Fruit fly (Drosophila melanogaster) whole organism, embryonic: Measurements from ENCODE around the gene CG15772.

Experiments
- Abd-B ChIP-seq: fragments of 200-800 bp; sonication (Bioruptor generic); optimal IDR thresholded peaks from 2 replicates; lab custom pipeline; 2018; ENCODE audit warnings: missing biosample characterization, mild to moderate bottlenecking, missing genetic modification characterization, moderate library complexity
- Adf1 ChIP-seq: fragments of 200-800 bp; sonication (Bioruptor generic); IDR thresholded peaks from 2 replicates; pipeline ENCODE4 v1.3.6; 2022; ENCODE audit warnings: missing biosample characterization, missing genetic modification characterization
- Atf6 ChIP-seq: fragments of 200-800 bp; sonication (Bioruptor generic); IDR thresholded peaks from 2 replicates; pipeline ENCODE4 v1.3.6; 2022; ENCODE audit warnings: missing biosample characterization, missing genetic modification characterization
- CG11398 ChIP-seq: fragments of 200-800 bp; sonication (Bioruptor generic); optimal IDR thresholded peaks from 2 replicates; lab custom pipeline; 2016; ENCODE audit warnings: missing biosample characterization, missing genetic modification characterization
- CG12104 ChIP-seq: fragments of 200-800 bp; sonication (Bioruptor generic); optimal IDR thresholded peaks from 3 replicates; lab custom pipeline; 2016; ENCODE audit warnings: missing biosample characterization, missing genetic modification characterization
- CG13894 ChIP-seq: fragments of 200-800 bp; sonication (Bioruptor generic); optimal IDR thresholded peaks from 3 replicates; lab custom pipeline; 2018; ENCODE audit warnings: missing biosample characterization, mild to moderate bottlenecking, missing genetic modification characterization, moderate library complexity
- CG14965 ChIP-seq: fragments of 200-800 bp; sonication (Bioruptor generic); optimal IDR thresholded peaks from 2 replicates; lab custom pipeline; 2016; ENCODE audit warnings: missing biosample characterization, missing genetic modification characterization, borderline replicate concordance
- CG15696 ChIP-seq: fragments of 200-800 bp; sonication (Bioruptor generic); optimal IDR thresholded peaks from 2 replicates; lab custom pipeline; 2019; ENCODE audit warnings: missing biosample characterization, mild to moderate bottlenecking, missing genetic modification characterization, moderate library complexity
- CG1602 ChIP-seq: fragments of 200-800 bp; sonication (Bioruptor generic); optimal IDR thresholded peaks from 3 replicates; lab custom pipeline; 2016; ENCODE audit warnings: missing biosample characterization, missing genetic modification characterization
- CG1603 ChIP-seq: fragments of 200-800 bp; sonication (Bioruptor generic); optimal IDR thresholded peaks from 2 replicates; lab custom pipeline; 2019; ENCODE audit warnings: missing biosample characterization, mild to moderate bottlenecking, missing genetic modification characterization, moderate library complexity
- CG17612 ChIP-seq: fragments of 200-800 bp; sonication (Bioruptor generic); IDR thresholded peaks from 2 replicates; pipeline ENCODE4 v1.3.6; 2022; ENCODE audit warnings: missing biosample characterization, missing genetic modification characterization
- CG1832 ChIP-seq: fragments of 200-800 bp; sonication (Bioruptor generic); optimal IDR thresholded peaks from 2 replicates; lab custom pipeline; 2017; ENCODE audit warnings: missing biosample characterization, mild to moderate bottlenecking, missing genetic modification characterization, inconsistent platforms
- CG34224 ChIP-seq: fragments of 200-800 bp; sonication (Bioruptor generic); IDR thresholded peaks from 3 replicates; pipeline ENCODE4 v1.3.6; 2022; ENCODE audit warnings: missing biosample characterization, missing genetic modification characterization; ENCODE audit not compliant: partially characterized antibody
- CG4730 ChIP-seq: fragments of 200-800 bp; sonication (Bioruptor generic); IDR thresholded peaks from 2 replicates; pipeline ENCODE4 v1.3.6; 2022; ENCODE audit warnings: missing biosample characterization, missing genetic modification characterization
- CG4820 ChIP-seq: fragments of 200-800 bp; sonication (Bioruptor generic); optimal IDR thresholded peaks from 3 replicates; lab custom pipeline; 2016; ENCODE audit warnings: missing biosample characterization, missing genetic modification characterization
- CG6272 ChIP-seq: fragments of 200-800 bp; sonication (Bioruptor generic); IDR thresholded peaks from 2 replicates; pipeline ENCODE4 v1.3.6; 2022; ENCODE audit warnings: missing biosample characterization, missing genetic modification characterization
- CG8281 ChIP-seq: fragments of 200-800 bp; sonication (Bioruptor generic); optimal IDR thresholded peaks from 2 replicates; lab custom pipeline; 2018; ENCODE audit warnings: missing biosample characterization, mild to moderate bottlenecking, missing genetic modification characterization, moderate library complexity
- CHES-1-like ChIP-seq: fragments of 200-800 bp; sonication (Bioruptor generic); optimal IDR thresholded peaks from 2 replicates; lab custom pipeline; 2016; ENCODE audit warnings: missing biosample characterization, missing genetic modification characterization
- CkIIα-i1 ChIP-seq: fragments of 200-800 bp; sonication (Bioruptor generic); IDR thresholded peaks from 2 replicates; pipeline ENCODE4 v1.3.6; 2022; ENCODE audit warnings: missing biosample characterization, missing genetic modification characterization
- CoRest ChIP-seq: fragments of 200-800 bp; sonication (Bioruptor generic); optimal IDR thresholded peaks from 3 replicates; lab custom pipeline; 2018; ENCODE audit warnings: missing biosample characterization, mild to moderate bottlenecking, missing genetic modification characterization, moderate library complexity
- Drgx ChIP-seq: fragments of 200-800 bp; sonication (Bioruptor generic); IDR thresholded peaks from 2 replicates; pipeline ENCODE4 v1.3.6; 2022; ENCODE audit warnings: missing biosample characterization, missing genetic modification characterization
- ERR ChIP-seq: fragments of 200-800 bp; sonication (Bioruptor generic); optimal IDR thresholded peaks from 2 replicates; lab custom pipeline; 2016; ENCODE audit warnings: missing biosample characterization, missing genetic modification characterization
- Eip74EF ChIP-seq, 2 experiments: fragments of 200-800 bp in 1 of 2; fragments of >200 bp in 1 of 2; sonication (Bioruptor generic) in 1 of 2; optimal IDR thresholded peaks; 2 replicates each; lab custom pipeline; 2017 to 2019; ENCODE audit warnings: missing biosample characterization in 2 of 2, missing genetic modification characterization in 2 of 2, mild to moderate bottlenecking in 1 of 2, moderate library complexity in 1 of 2
- Gug ChIP-seq: fragments of 200-800 bp; sonication (Bioruptor generic); IDR thresholded peaks from 4 replicates; pipeline ENCODE4 v1.3.6; 2022; ENCODE audit warnings: missing biosample characterization, missing genetic modification characterization
- HLH54F ChIP-seq: fragments of 200-800 bp; sonication (Bioruptor generic); optimal IDR thresholded peaks from 3 replicates; lab custom pipeline; 2016; ENCODE audit warnings: missing biosample characterization, missing genetic modification characterization
- HmgZ ChIP-seq: fragments of 200-800 bp; sonication (Bioruptor generic); optimal IDR thresholded peaks from 2 replicates; lab custom pipeline; 2018; ENCODE audit warnings: missing biosample characterization, mild to moderate bottlenecking, missing genetic modification characterization
- NC2β ChIP-seq: fragments of 200-800 bp; sonication (Bioruptor generic); optimal IDR thresholded peaks from 2 replicates; lab custom pipeline; 2016; ENCODE audit warnings: missing biosample characterization, missing genetic modification characterization
- Neu2 ChIP-seq: fragments of 200-800 bp; sonication (Bioruptor generic); optimal IDR thresholded peaks from 3 replicates; lab custom pipeline; 2016; ENCODE audit warnings: missing biosample characterization, missing genetic modification characterization, borderline replicate concordance
- Poxn ChIP-seq: fragments of 200-800 bp; sonication (Bioruptor generic); IDR thresholded peaks from 2 replicates; pipeline ENCODE4 v1.3.6; 2022; ENCODE audit warnings: missing biosample characterization, missing genetic modification characterization
- Vsx1 ChIP-seq: fragments of 200-800 bp; sonication (Bioruptor generic); optimal IDR thresholded peaks from 2 replicates; lab custom pipeline; 2017; ENCODE audit warnings: missing biosample characterization, mild to moderate bottlenecking, missing genetic modification characterization, missing genetic modification reagents
- bab2 ChIP-seq: fragments of 200-800 bp; sonication (Bioruptor generic); optimal IDR thresholded peaks from 2 replicates; lab custom pipeline; 2016; ENCODE audit warnings: missing biosample characterization, missing genetic modification characterization
- bbx ChIP-seq: fragments of 200-800 bp; sonication (Bioruptor generic); IDR thresholded peaks from 2 replicates; pipeline ENCODE4 v1.3.6; 2022; ENCODE audit warnings: missing biosample characterization, missing genetic modification characterization; ENCODE audit not compliant: partially characterized antibody
- corto ChIP-seq: fragments of 200-800 bp; sonication (Bioruptor generic); optimal IDR thresholded peaks from 2 replicates; lab custom pipeline; 2016; ENCODE audit warnings: missing biosample characterization, mild to moderate bottlenecking, missing genetic modification characterization, moderate library complexity
- cwo ChIP-seq: fragments of 200-800 bp; sonication (Bioruptor generic); optimal IDR thresholded peaks from 3 replicates; lab custom pipeline; 2017; ENCODE audit warnings: missing biosample characterization, missing genetic modification characterization, mild to moderate bottlenecking, moderate library complexity, missing genetic modification reagents
- dm ChIP-seq: fragments of 200-800 bp; sonication (Bioruptor generic); optimal IDR thresholded peaks from 3 replicates; lab custom pipeline; 2016; ENCODE audit warnings: missing biosample characterization, missing genetic modification characterization
- dysf ChIP-seq: fragments of 200-800 bp; sonication (Bioruptor generic); IDR thresholded peaks from 3 replicates; pipeline ENCODE4 v1.3.6; 2022; ENCODE audit warnings: missing biosample characterization, missing genetic modification characterization
- ind ChIP-seq: fragments of 200-800 bp; sonication (Bioruptor generic); optimal IDR thresholded peaks from 3 replicates; lab custom pipeline; 2016; ENCODE audit warnings: missing biosample characterization, missing genetic modification characterization
- jigr1 ChIP-seq: fragments of 200-800 bp; sonication (Bioruptor generic); IDR thresholded peaks from 3 replicates; pipeline ENCODE4 v1.3.6; 2022; ENCODE audit warnings: missing biosample characterization, missing genetic modification characterization
- lola ChIP-seq, 3 experiments: fragments of >200 bp in 2 of 3; fragments of 200-800 bp in 1 of 3; sonication (Bioruptor generic) in 1 of 3; optimal IDR thresholded peaks; 2 replicates each; lab custom pipeline; 2017 to 2019; ENCODE audit warnings: missing biosample characterization in 3 of 3, missing genetic modification characterization in 3 of 3, mild to moderate bottlenecking in 1 of 3, moderate library complexity in 1 of 3
- nau ChIP-seq: fragments of 200-800 bp; sonication (Bioruptor generic); optimal IDR thresholded peaks from 3 replicates; lab custom pipeline; 2017; ENCODE audit warnings: missing biosample characterization, mild to moderate bottlenecking, missing genetic modification characterization, missing genetic modification reagents
- p53 ChIP-seq: fragments of 200-800 bp; sonication (Bioruptor generic); optimal IDR thresholded peaks from 2 replicates; lab custom pipeline; 2016; ENCODE audit warnings: missing biosample characterization, missing genetic modification characterization
- prd ChIP-seq, 3 experiments: fragments of >200 bp in 2 of 3; fragments of 200-800 bp in 1 of 3; sonication (Bioruptor generic) in 1 of 3; optimal IDR thresholded peaks in 2 of 3; IDR thresholded peaks in 1 of 3; 2 replicates in 2 of 3; 3 replicates in 1 of 3; pipeline versions ENCODE4 v1.3.6 to Lab custom; 2017 to 2022; ENCODE audit warnings: missing biosample characterization in 1 of 3, missing genetic modification characterization in 1 of 3
- pros ChIP-seq: fragments of 200-800 bp; sonication (Bioruptor generic); optimal IDR thresholded peaks from 3 replicates; lab custom pipeline; 2019; ENCODE audit warnings: missing biosample characterization, mild to moderate bottlenecking, missing genetic modification characterization, moderate library complexity
- tll ChIP-seq, 2 experiments: fragments of 200-800 bp in 1 of 2; fragments of >200 bp in 1 of 2; sonication (Bioruptor generic) in 1 of 2; optimal IDR thresholded peaks; 2 replicates each; lab custom pipeline; 2017 to 2019; ENCODE audit warnings: missing biosample characterization in 2 of 2, missing genetic modification characterization in 2 of 2, mild to moderate bottlenecking in 1 of 2, moderate library complexity in 1 of 2
- wek ChIP-seq: fragments of 200-800 bp; sonication (Bioruptor generic); optimal IDR thresholded peaks from 3 replicates; lab custom pipeline; 2018; ENCODE audit warnings: missing biosample characterization, mild to moderate bottlenecking, missing genetic modification characterization, moderate library complexity
- zf30C ChIP-seq: fragments of 200-800 bp; sonication (Bioruptor generic); optimal IDR thresholded peaks from 3 replicates; lab custom pipeline; 2018; ENCODE audit warnings: missing biosample characterization, mild to moderate bottlenecking, missing genetic modification characterization

The CG15772 gene

dm6 chrX:5745840-5746815 is 5.9 kb upstream of the CG15772 start (continued):
- peak; percentile 19 for TF ChIP-seq dm (GFP tag; lab: Kevin White, UChicago)
- TF ChIP-seq bab2 (GFP tag; lab: Kevin White, UChicago), result peak; percentile 24
- TF ChIP-seq HLH54F (GFP tag; lab: Kevin White, UChicago), result peak; percentile 62
- no peak for TF ChIP-seq CG1832 (GFP tag; lab: Kevin White, UChicago)
- TF ChIP-seq ind (GFP tag; lab: Kevin White, UChicago), result peak; percentile 53
- TF ChIP-seq zf30C (GFP tag; lab: Kevin White, UChicago), result no peak
- TF ChIP-seq CG14965 (GFP tag; lab: Kevin White, UChicago), result no peak
- no peak for TF ChIP-seq prd (optimal IDR thresholded peaks at IDR 0.05; lab: Kevin White, UChicago)
- TF ChIP-seq prd (GFP tag; IDR thresholded peaks at IDR 0.05; lab: Robert Waterston, UW), result peak; percentile 79
- no peak for TF ChIP-seq CkIIα-i1
- peak; percentile 31 for TF ChIP-seq CG4820 (GFP tag; lab: Kevin White, UChicago)
- TF ChIP-seq CHES-1-like (GFP tag; lab: Kevin White, UChicago), result no peak
- peak; percentile 64 for TF ChIP-seq cwo (GFP tag; lab: Kevin White, UChicago)
- peak; percentile 49 for TF ChIP-seq HmgZ (tag; lab: Kevin White, UChicago)
- no peak for TF ChIP-seq CG34224 (GFP tag; lab: Robert Waterston, UW)
- peak; percentile 60 for TF ChIP-seq CG4730
- TF ChIP-seq pros (GFP tag; lab: Kevin White, UChicago), result peak; percentile 14
- no peak; the same call in 1 of the 2 replicates for TF ChIP-seq Adf1 (GFP tag; lab: Robert Waterston, UW)
- no peak for TF ChIP-seq tll (GFP tag; optimal IDR thresholded peaks at IDR 0.05; lab: Kevin White, UChicago)
- TF ChIP-seq Poxn (GFP tag; lab: Robert Waterston, UW), result no peak
- peak; percentile 43 for TF ChIP-seq NC2β (GFP tag; lab: Kevin White, UChicago)
- TF ChIP-seq CG6272, result peak; percentile 42
- no peak for TF ChIP-seq bbx (GFP tag; lab: Robert Waterston, UW)
- TF ChIP-seq CG13894 (tag; lab: Kevin White, UChicago), result peak; percentile 51
- TF ChIP-seq ERR (GFP tag; lab: Kevin White, UChicago), result no peak
- peak; percentile 50 for TF ChIP-seq CG1602 (GFP tag; lab: Kevin White, UChicago)
- peak; percentile 24 for TF ChIP-seq CG15696
- TF ChIP-seq Vsx1 (GFP tag; lab: Kevin White, UChicago), result peak; percentile 3
- TF ChIP-seq lola (GFP tag; optimal IDR thresholded peaks at IDR 0.05; lab: Kevin White, UChicago), result peak in 1 of 3 experiments; percentile 66
- TF ChIP-seq jigr1, result no peak
- TF ChIP-seq CG8281 (tag; lab: Kevin White, UChicago), result peak; percentile 25
- peak; percentile 84 for TF ChIP-seq Drgx (GFP tag; lab: Robert Waterston, UW)
- no peak for TF ChIP-seq p53 (GFP tag; lab: Kevin White, UChicago)
- TF ChIP-seq CG17612 (GFP tag; lab: Robert Waterston, UW), result peak; percentile 42; the same call in 1 of the 2 replicates
- peak; percentile 72 for TF ChIP-seq CoRest (tag; lab: Kevin White, UChicago)
- peak; percentile 40 for TF ChIP-seq wek (GFP tag; lab: Kevin White, UChicago)
- TF ChIP-seq CG11398 (GFP tag; lab: Kevin White, UChicago), result no peak
- TF ChIP-seq Gug (GFP tag; lab: Robert Waterston, UW), result peak; percentile 69
- TF ChIP-seq dysf, result peak; percentile 74
- TF ChIP-seq Atf6 (GFP tag; lab: Robert Waterston, UW), result peak; percentile 71
- peak; percentile 52 for TF ChIP-seq CG12104 (GFP tag; lab: Kevin White, UChicago)
- peak; percentile 24 for TF ChIP-seq nau (GFP tag; lab: Kevin White, UChicago)
- TF ChIP-seq Eip74EF (GFP tag; optimal IDR thresholded peaks at IDR 0.05; lab: Kevin White, UChicago), result peak in 1 of 2 experiments; percentile 53
- no peak for TF ChIP-seq Neu2 (GFP tag; lab: Kevin White, UChicago)
- peak; percentile 56 for TF ChIP-seq corto
- peak; percentile 86 for TF ChIP-seq CG1603 (tag; lab: Kevin White, UChicago)
- TF ChIP-seq Abd-B, result peak; percentile 65
